Worm (Caenorhabditis elegans) whole organism, early embryonic: ENCODE results near the gene gpa-6.

Experiments
- B0310.2 ChIP-seq: sonication (generic microtip); optimal IDR thresholded peaks from 2 replicates; lab custom pipeline; 2016; ENCODE audit warnings: mild to moderate bottlenecking, missing genetic modification characterization, missing compliant biosample characterization
- F13C5.2 ChIP-seq: sonication (generic microtip); optimal IDR thresholded peaks from 2 replicates; lab custom pipeline; 2017; ENCODE audit warnings: mild to moderate bottlenecking, missing genetic modification characterization, inconsistent platforms, missing compliant biosample characterization
- aly-1 ChIP-seq: sonication (generic microtip); optimal IDR thresholded peaks from 2 replicates; lab custom pipeline; 2016; ENCODE audit warnings: missing genetic modification characterization, missing compliant biosample characterization
- ama-1 ChIP-seq: fragments of 150-350 bp; optimal IDR thresholded peaks from 2 replicates; lab custom pipeline; 2014
- ceh-13 ChIP-seq: fragments of 200-800 bp; sonication (Bioruptor generic); optimal IDR thresholded peaks from 2 replicates; lab custom pipeline; 2018; ENCODE audit warnings: mild to moderate bottlenecking, missing genetic modification characterization, missing compliant biosample characterization
- ceh-36 ChIP-seq: sonication (generic microtip); optimal IDR thresholded peaks from 2 replicates; lab custom pipeline; 2016; ENCODE audit warnings: missing genetic modification characterization, inconsistent platforms, missing compliant biosample characterization
- ets-7 ChIP-seq: sonication (generic microtip); optimal IDR thresholded peaks from 2 replicates; lab custom pipeline; 2016; ENCODE audit warnings: missing genotype, missing genetic modification characterization, missing compliant biosample characterization
- flt-1 ChIP-seq: fragments of 200-800 bp; sonication (Bioruptor generic); IDR thresholded peaks from 2 replicates; pipeline ENCODE4 v1.3.6; 2022; ENCODE audit warnings: missing genetic modification characterization, missing compliant biosample characterization
- hmbx-1 ChIP-seq: sonication (generic microtip); optimal IDR thresholded peaks from 2 replicates; lab custom pipeline; 2016; ENCODE audit warnings: mild to moderate bottlenecking, missing genetic modification characterization, missing compliant biosample characterization
- hmg-4 ChIP-seq: fragments of 200-800 bp; sonication (Bioruptor generic); optimal IDR thresholded peaks from 2 replicates; lab custom pipeline; 2018; ENCODE audit warnings: mild to moderate bottlenecking, missing genetic modification characterization, missing compliant biosample characterization
- hnd-1 ChIP-seq: sonication (generic microtip); optimal IDR thresholded peaks from 2 replicates; lab custom pipeline; 2016; ENCODE audit warnings: missing genetic modification characterization, missing compliant biosample characterization
- pes-1 ChIP-seq: fragments of 200-800 bp; sonication (Bioruptor generic); IDR thresholded peaks from 2 replicates; pipeline ENCODE4 v1.3.6; 2022; ENCODE audit warnings: missing genetic modification reagents, missing genetic modification characterization, missing compliant biosample characterization
- scrt-1 ChIP-seq: fragments of 200-800 bp; sonication (Bioruptor generic); IDR thresholded peaks from 2 replicates; pipeline ENCODE4 v1.3.6; 2022; ENCODE audit warnings: missing genetic modification characterization, missing compliant biosample characterization
- sea-1 ChIP-seq: fragments of 200-800 bp; sonication (Bioruptor generic); conservative IDR thresholded peaks from 2 replicates; pipeline ENCODE4 v1.3.6; 2022; ENCODE audit warnings: missing genetic modification characterization, missing compliant biosample characterization
- tbx-11 ChIP-seq: fragments of 200-800 bp; sonication (Bioruptor generic); IDR thresholded peaks from 2 replicates; pipeline ENCODE4 v1.3.6; 2022; ENCODE audit warnings: missing genetic modification characterization, missing compliant biosample characterization
- tbx-37 ChIP-seq: fragments of 200-800 bp; sonication (Bioruptor generic); conservative IDR thresholded peaks from 2 replicates; pipeline ENCODE4 v1.3.6; 2022; ENCODE audit warnings: missing genetic modification reagents, missing genetic modification characterization, missing compliant biosample characterization
- tra-4 ChIP-seq: sonication (generic microtip); optimal IDR thresholded peaks from 2 replicates; lab custom pipeline; 2017; ENCODE audit warnings: missing genetic modification characterization, missing compliant biosample characterization

The gpa-6 gene

DNA sequence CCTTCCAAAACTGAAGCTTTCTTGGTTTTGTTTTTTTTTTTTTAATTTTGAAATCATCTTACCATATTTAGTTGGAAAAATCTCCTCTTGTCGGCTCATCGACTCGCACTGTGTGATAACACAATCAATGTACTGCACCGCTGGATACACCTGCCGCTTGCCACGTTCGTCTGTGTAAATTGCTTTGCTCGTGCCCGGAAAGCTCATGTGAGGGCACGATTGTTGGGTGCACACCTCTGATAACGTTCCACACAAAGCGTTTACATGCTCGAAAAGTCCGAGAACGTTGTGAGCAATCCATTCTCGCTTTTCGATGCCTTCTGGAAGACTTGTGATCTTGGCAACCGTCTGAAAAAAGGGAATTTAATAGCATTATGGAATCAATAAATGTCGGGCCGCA, 36.5 kb upstream of the gpa-6 start:
- TF ChIP-seq sea-1 (GFP tag; lab: Robert Waterston, UW) (no peak), scrt-1 (no peak), aly-1 (tag; lab: Kevin White, UChicago) (no peak), hnd-1 (no peak), pes-1 (GFP tag; lab: Robert Waterston, UW) (no peak), ceh-36 (tag; lab: Kevin White, UChicago) (no peak), tbx-37 (GFP tag; lab: Robert Waterston, UW) (no peak), tbx-11 (no peak), ceh-13 (GFP tag; lab: Kevin White, UChicago) (no peak), F13C5.2 (no peak)

DNA sequence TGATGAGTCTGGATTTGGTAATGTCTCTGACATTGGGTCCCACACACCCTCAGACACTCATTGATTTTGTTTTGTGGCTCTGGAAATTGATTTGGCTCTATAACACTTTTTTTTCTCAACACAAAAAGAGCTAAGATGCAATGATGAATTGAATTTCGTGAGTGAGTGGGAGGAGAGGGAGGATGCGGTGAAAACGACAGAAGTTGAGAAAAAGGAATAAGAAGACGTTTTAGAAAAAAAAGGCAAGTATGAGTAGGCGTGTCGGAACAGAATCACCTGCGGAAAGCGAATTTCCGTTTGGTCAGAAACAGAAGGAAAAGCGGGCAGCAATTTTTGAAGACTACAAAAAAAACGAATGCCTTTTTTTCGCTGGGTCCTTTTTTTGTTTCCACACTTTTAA, 35.3 kb upstream of the gpa-6 start:
- TF ChIP-seq hmbx-1 (tag; lab: Kevin White, UChicago) (no peak), scrt-1 (no peak), hnd-1 (no peak), tra-4 (tag; lab: Kevin White, UChicago) (no peak), sea-1 (GFP tag; lab: Robert Waterston, UW) (no peak)

- TF ChIP-seq ceh-36 (tag; lab: Kevin White, UChicago) (no peak), pes-1 (GFP tag; lab: Robert Waterston, UW) (no peak), tbx-11 (no peak), scrt-1 (no peak), sea-1 (GFP tag; lab: Robert Waterston, UW) (no peak), tra-4 (tag; lab: Kevin White, UChicago) (no peak), hmbx-1 (tag; lab: Kevin White, UChicago) (no peak), F13C5.2 (no peak), hnd-1 (no peak), tbx-37 (GFP tag; lab: Robert Waterston, UW) (no peak), ets-7 (no peak), ama-1 (lab: Kevin White, UChicago) (no peak), aly-1 (tag; lab: Kevin White, UChicago) (no peak), B0310.2 (tag; lab: Kevin White, UChicago) (no peak), ceh-13 (GFP tag; lab: Kevin White, UChicago) (no peak), hmg-4 (GFP tag; lab: Kevin White, UChicago) (no peak)
These were observed 33.8 kb upstream of the gpa-6 start for ce11 chrX:13157112-13157768.

DNA sequence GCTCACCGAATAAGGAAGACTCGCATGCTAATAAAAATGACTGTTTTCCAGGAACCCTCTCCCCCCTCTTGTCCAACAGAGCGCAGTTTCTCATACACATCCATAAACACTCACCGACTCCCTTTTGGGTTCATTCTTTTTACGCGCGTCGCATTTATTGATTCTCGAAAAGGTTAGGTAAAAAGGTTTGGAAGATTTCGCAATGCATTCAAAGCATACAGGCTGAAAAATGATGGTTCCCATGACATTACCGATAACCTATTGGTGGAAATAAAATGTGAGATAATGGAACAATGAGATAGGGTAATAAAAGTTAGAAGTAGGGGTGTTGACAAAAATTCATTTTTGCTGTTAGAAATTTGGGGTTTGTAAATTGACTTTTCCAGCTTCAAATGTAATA, 32.5 kb upstream of the gpa-6 start:
- no peak for TF ChIP-seq hmg-4 (GFP tag; lab: Kevin White, UChicago)
- no peak for TF ChIP-seq tra-4 (tag; lab: Kevin White, UChicago)
- no peak for TF ChIP-seq ama-1 (lab: Kevin White, UChicago)
- TF ChIP-seq scrt-1 = no peak
- no peak for TF ChIP-seq aly-1 (tag; lab: Kevin White, UChicago)
- TF ChIP-seq B0310.2 (tag; lab: Kevin White, UChicago) = no peak
- TF ChIP-seq F13C5.2 = no peak
- TF ChIP-seq tbx-37 (GFP tag; lab: Robert Waterston, UW) = no peak
- TF ChIP-seq sea-1 (GFP tag; lab: Robert Waterston, UW) = no peak
- no peak for TF ChIP-seq hmbx-1 (tag; lab: Kevin White, UChicago)
- TF ChIP-seq hnd-1 = no peak
- no peak for TF ChIP-seq ets-7

- TF ChIP-seq ama-1 (lab: Kevin White, UChicago) (no peak), hmg-4 (GFP tag; lab: Kevin White, UChicago) (peak; percentile 30), tbx-11 (0 out of 2 replicates have a peak, but pooled peaks have one; percentile 29)
These were observed 32.0 kb upstream of the gpa-6 start for ce11 chrX:13159005-13159404.

DNA sequence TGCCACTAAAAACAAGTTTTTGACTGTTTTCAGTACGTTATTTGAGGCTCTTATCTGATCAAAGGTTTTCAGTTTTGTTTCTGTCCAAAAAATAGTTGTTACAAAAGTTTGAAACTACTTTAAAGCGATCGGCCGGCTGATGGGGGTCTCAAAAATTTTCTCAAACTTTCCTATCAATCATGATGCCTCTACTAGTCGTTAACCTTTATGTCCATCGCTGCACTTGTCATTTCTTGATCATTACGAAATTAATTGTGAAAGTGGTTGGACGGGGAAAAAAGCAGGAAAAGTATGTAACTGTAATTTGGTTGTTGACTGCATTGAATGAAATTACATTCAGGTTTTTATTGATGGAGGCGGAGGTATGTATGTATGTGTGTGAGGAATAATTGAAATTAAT, 31.1 kb upstream of the gpa-6 start:
- TF ChIP-seq B0310.2 (tag; lab: Kevin White, UChicago) = no peak
- TF ChIP-seq tbx-11 = no peak
- TF ChIP-seq scrt-1 = no peak
- TF ChIP-seq tbx-37 (GFP tag; lab: Robert Waterston, UW) = no peak
- TF ChIP-seq hnd-1 = no peak
- no peak for TF ChIP-seq hmg-4 (GFP tag; lab: Kevin White, UChicago)
- no peak for TF ChIP-seq ceh-13 (GFP tag; lab: Kevin White, UChicago)
- TF ChIP-seq sea-1 (GFP tag; lab: Robert Waterston, UW) = no peak
- no peak for TF ChIP-seq flt-1 (GFP tag; lab: Robert Waterston, UW)
- TF ChIP-seq pes-1 (GFP tag; lab: Robert Waterston, UW) = no peak
- TF ChIP-seq ama-1 (lab: Kevin White, UChicago) = no peak

DNA sequence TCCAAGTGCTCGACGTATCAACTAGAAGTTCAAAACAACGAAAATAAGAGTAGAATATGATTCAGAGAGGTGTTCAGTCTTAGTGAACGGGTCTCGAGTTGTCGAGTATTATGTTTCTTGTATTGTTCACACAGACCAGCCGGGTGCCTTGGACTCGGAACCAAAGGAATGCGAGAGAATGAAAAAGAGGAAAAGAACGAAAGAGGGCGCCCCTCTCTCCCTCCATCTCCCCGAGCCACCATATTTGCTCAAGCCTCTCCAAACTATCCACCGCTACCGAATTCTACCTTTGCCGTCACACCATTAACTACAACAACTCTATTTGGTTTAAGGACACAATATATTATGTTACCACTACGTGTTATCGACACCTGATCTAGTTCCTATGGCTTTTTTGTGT, 29.2 kb upstream of the gpa-6 start:
- TF ChIP-seq flt-1 (GFP tag; lab: Robert Waterston, UW) (no peak), ceh-36 (tag; lab: Kevin White, UChicago) (no peak), hmg-4 (GFP tag; lab: Kevin White, UChicago) (no peak), scrt-1 (no peak), F13C5.2 (no peak), hnd-1 (no peak), pes-1 (GFP tag; lab: Robert Waterston, UW) (no peak)

DNA sequence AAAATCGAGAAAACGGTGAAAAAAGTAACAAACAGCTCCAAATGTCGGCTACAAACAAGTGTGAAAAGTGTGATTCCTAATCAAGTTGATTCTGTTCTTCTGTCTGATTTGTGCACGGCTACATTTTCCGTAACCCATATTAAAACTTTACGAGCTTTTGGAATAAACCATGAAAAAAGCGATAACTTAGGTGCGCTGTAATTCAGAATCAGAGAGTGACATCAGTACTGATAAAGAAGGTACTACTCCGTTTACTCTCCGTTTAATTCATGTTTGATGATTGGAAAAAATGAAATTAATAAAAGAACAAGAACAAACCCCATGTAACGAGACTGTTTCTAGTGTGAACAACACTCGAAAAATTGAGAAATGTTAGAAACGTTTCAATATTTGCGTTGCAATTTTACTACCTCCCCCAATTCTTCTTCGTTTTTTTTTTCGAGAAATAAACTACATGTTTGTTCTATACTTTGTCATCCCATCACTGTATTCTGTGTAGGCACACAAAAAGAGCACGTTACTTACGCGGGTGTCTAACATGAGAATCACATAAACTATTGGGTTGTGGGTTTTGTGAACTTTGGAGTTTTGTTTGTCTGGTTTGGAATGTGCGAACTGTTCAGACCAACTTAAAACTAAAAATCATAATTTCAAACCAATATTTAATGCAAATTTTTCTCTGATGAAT, 28.5 kb upstream of the gpa-6 start:
- TF ChIP-seq scrt-1 = no peak
